Fruit fly (Drosophila melanogaster): ENCODE data around the gene CG16704.

CG16704 gene

dm6 chr2L:3729635-3730034 is 37.2 kb upstream of the CG16704 start (continued):
- TF ChIP-seq CG18599 (GFP tag; optimal IDR thresholded peaks at IDR 0.05): peak; percentile 4
- no peak for TF ChIP-seq CG3407 (GFP tag; optimal IDR thresholded peaks at IDR 0.05)
- TF ChIP-seq eve (GFP tag; optimal IDR thresholded peaks at IDR 0.05): no peak
- TF ChIP-seq GATAe (GFP tag; conservative IDR thresholded peaks at IDR 0.05): no peak
- TF ChIP-seq kah (GFP tag; optimal IDR thresholded peaks at IDR 0.05): peak; percentile 41
- TF ChIP-seq cas (GFP tag; IDR thresholded peaks at IDR 0.05): 0 out of 2 replicates have a peak, but pooled peaks have one; percentile 15
- no peak for TF ChIP-seq CG7839 (tag; optimal IDR thresholded peaks at IDR 0.05)
- no peak for TF ChIP-seq Deaf1 (tag; optimal IDR thresholded peaks at IDR 0.05)
- TF ChIP-seq exex (tag; optimal IDR thresholded peaks at IDR 0.05): no peak
- TF ChIP-seq HLH54F (GFP tag; optimal IDR thresholded peaks at IDR 0.05): no peak
- TF ChIP-seq abd-A (tag; optimal IDR thresholded peaks at IDR 0.05): peak; percentile 70
- TF ChIP-seq CG7372 (GFP tag; IDR thresholded peaks at IDR 0.05): no peak
- TF ChIP-seq CG7987 (GFP tag; optimal IDR thresholded peaks at IDR 0.05): no peak

dm6 chr2L:3719414-3719959 is 27.1 kb upstream of the CG16704 start:
- TF ChIP-seq Meics (GFP tag; optimal IDR thresholded peaks at IDR 0.05): peak; percentile 53
- no peak for TF ChIP-seq CG32772 (GFP tag; IDR thresholded peaks at IDR 0.05)
- TF ChIP-seq ci (GFP tag; IDR thresholded peaks at IDR 0.05): no peak
- no peak for TF ChIP-seq cg (GFP tag; optimal IDR thresholded peaks at IDR 0.05)
- peak; percentile 59 for TF ChIP-seq CG3281 (GFP tag; optimal IDR thresholded peaks at IDR 0.05)
- TF ChIP-seq CG10543 (GFP tag; optimal IDR thresholded peaks at IDR 0.05): no peak
- peak; percentile 27 for TF ChIP-seq Fer3 (tag; optimal IDR thresholded peaks at IDR 0.05)
- TF ChIP-seq CG8290 (GFP tag; optimal IDR thresholded peaks at IDR 0.05): no peak
- TF ChIP-seq CG8290 (tag; optimal IDR thresholded peaks at IDR 0.05): no peak
- peak; percentile 17 for TF ChIP-seq cwo (GFP tag; optimal IDR thresholded peaks at IDR 0.05)
- TF ChIP-seq CoRest (tag; optimal IDR thresholded peaks at IDR 0.05): peak; percentile 41
- TF ChIP-seq sug (tag; optimal IDR thresholded peaks at IDR 0.05): peak; percentile 30
- peak in 1 of 2 experiments; percentile 43 for TF ChIP-seq bsh (GFP tag; optimal IDR thresholded peaks at IDR 0.05)
- 0 out of 2 replicates have a peak, but pooled peaks have one; percentile 21 for TF ChIP-seq Xrp1 (GFP tag; IDR thresholded peaks at IDR 0.05)
- TF ChIP-seq CTCF (GFP tag; optimal IDR thresholded peaks at IDR 0.05): peak; percentile 35
- no peak for TF ChIP-seq CG17829 (tag; optimal IDR thresholded peaks at IDR 0.05)
- TF ChIP-seq al (GFP tag; IDR thresholded peaks at IDR 0.05): peak; percentile 36; the same call in 1 of the 2 replicates
- no peak for TF ChIP-seq Stat92E (GFP tag; optimal IDR thresholded peaks at IDR 0.05)
- no peak for TF ChIP-seq dan (GFP tag; IDR thresholded peaks at IDR 0.05)
- no peak for TF ChIP-seq mld (GFP tag; IDR thresholded peaks at IDR 0.05; ENCODE audit: partially characterized antibody)
- no peak for TF ChIP-seq CG8765 (GFP tag; IDR thresholded peaks at IDR 0.05)
- TF ChIP-seq CG18599 (GFP tag; optimal IDR thresholded peaks at IDR 0.05): peak; percentile 57
- TF ChIP-seq CG15073 (GFP tag; optimal IDR thresholded peaks at IDR 0.05): no peak
- peak; percentile 36 for TF ChIP-seq BtbVII (GFP tag; optimal IDR thresholded peaks at IDR 0.05)
- TF ChIP-seq org-1 (GFP tag; optimal IDR thresholded peaks at IDR 0.05): peak; percentile 0
- TF ChIP-seq nau (GFP tag; optimal IDR thresholded peaks at IDR 0.05): peak; percentile 39
- 0 out of 2 replicates have a peak, but pooled peaks have one; percentile 16 for TF ChIP-seq H2.0 (GFP tag; IDR thresholded peaks at IDR 0.05)
- no peak for TF ChIP-seq Dfd (GFP tag; optimal IDR thresholded peaks at IDR 0.05)
- TF ChIP-seq wek (GFP tag; optimal IDR thresholded peaks at IDR 0.05): no peak
- TF ChIP-seq CG17359 (tag; optimal IDR thresholded peaks at IDR 0.05): peak; percentile 39
- TF ChIP-seq exex (tag; optimal IDR thresholded peaks at IDR 0.05): no peak
- TF ChIP-seq dmrt99B (tag; optimal IDR thresholded peaks at IDR 0.05): peak; percentile 58
- 0 out of 2 replicates have a peak, but pooled peaks have one; percentile 5 for TF ChIP-seq gsb (GFP tag; IDR thresholded peaks at IDR 0.05)
- TF ChIP-seq CG10147 (GFP tag; optimal IDR thresholded peaks at IDR 0.05): no peak
- no peak for TF ChIP-seq disco-r (GFP tag; optimal IDR thresholded peaks at IDR 0.05)
- TF ChIP-seq CG14050 (GFP tag; IDR thresholded peaks at IDR 0.05): no peak
- no peak for TF ChIP-seq fd64A (GFP tag; optimal IDR thresholded peaks at IDR 0.05)
- no peak for TF ChIP-seq ftz-f1 (GFP tag; optimal IDR thresholded peaks at IDR 0.05)

Measured in whole organism, embryonic.